Fruit fly (Drosophila melanogaster): ENCODE data around the gene Cpr72Ea.

Gene Cpr72Ea

dm6 chr3L:16356171-16356765 lies 6.1 kb upstream of the Cpr72Ea start (continued):
- TF ChIP-seq Max (GFP tag; optimal IDR thresholded peaks at IDR 0.05) (no peak), CG17829 (tag; optimal IDR thresholded peaks at IDR 0.05) (no peak), kay (GFP tag; optimal IDR thresholded peaks at IDR 0.05) (no peak), CG32767 (GFP tag; IDR thresholded peaks at IDR 0.05) (no peak), crol (GFP tag; IDR thresholded peaks at IDR 0.05) (no peak), dmrt11E (tag; optimal IDR thresholded peaks at IDR 0.05) (no peak), YL-1 (GFP tag; optimal IDR thresholded peaks at IDR 0.05) (no peak), CG8290 (GFP tag; optimal IDR thresholded peaks at IDR 0.05) (no peak), CG8290 (tag; optimal IDR thresholded peaks at IDR 0.05) (peak in 1 of 2 experiments; percentile 48), CG8765 (GFP tag; IDR thresholded peaks at IDR 0.05) (no peak), Pdp1 (GFP tag; optimal IDR thresholded peaks at IDR 0.05) (peak in 1 of 2 experiments; percentile 49), Side (GFP tag; optimal IDR thresholded peaks at IDR 0.05) (no peak), CG13894 (tag; optimal IDR thresholded peaks at IDR 0.05) (peak; percentile 97), Dbx (GFP tag; IDR thresholded peaks at IDR 0.05) (0 out of 3 replicates have a peak, but pooled peaks have one; percentile 15), sug (tag; optimal IDR thresholded peaks at IDR 0.05) (peak; percentile 99), nerfin-2 (GFP tag; IDR thresholded peaks at IDR 0.05; ENCODE audit: partially characterized antibody) (no peak), Oaz (GFP tag; IDR thresholded peaks at IDR 0.05) (no peak), CG15011 (GFP tag; optimal IDR thresholded peaks at IDR 0.05) (no peak), CG31388 (GFP tag; optimal IDR thresholded peaks at IDR 0.05) (no peak), tap (tag; optimal IDR thresholded peaks at IDR 0.05) (no peak), CG34376 (GFP tag; optimal IDR thresholded peaks at IDR 0.05) (peak; percentile 93), C15 (GFP tag; IDR thresholded peaks at IDR 0.05) (no peak), HmgD (GFP tag; optimal IDR thresholded peaks at IDR 0.05) (no peak), CG1024 (GFP tag; IDR thresholded peaks at IDR 0.05) (no peak), CG11695 (GFP tag; IDR thresholded peaks at IDR 0.05) (0 out of 3 replicates have a peak, but pooled peaks have one; percentile 24), Ravus (GFP tag; IDR thresholded peaks at IDR 0.05) (no peak), CG18599 (GFP tag; optimal IDR thresholded peaks at IDR 0.05) (no peak)

- TF ChIP-seq CG9797 (GFP tag; optimal IDR thresholded peaks at IDR 0.05) = no peak
- 0 out of 2 replicates have a peak, but pooled peaks have one; percentile 34 for TF ChIP-seq CG14441 (GFP tag; IDR thresholded peaks at IDR 0.05)
- no peak for TF ChIP-seq Drgx (GFP tag; IDR thresholded peaks at IDR 0.05)
- TF ChIP-seq HLHmδ (GFP tag; optimal IDR thresholded peaks at IDR 0.05) = no peak
- TF ChIP-seq zfh2 (GFP tag; optimal IDR thresholded peaks at IDR 0.05) = no peak
- TF ChIP-seq CG7556 (GFP tag; optimal IDR thresholded peaks at IDR 0.05) = no peak
- TF ChIP-seq tgo (GFP tag; IDR thresholded peaks at IDR 0.05) = no peak
- TF ChIP-seq Pdp1 (GFP tag; optimal IDR thresholded peaks at IDR 0.05) = peak in 1 of 2 experiments; percentile 90
Measured at dm6 chr3L:16357187-16357728, 5.1 kb upstream of the Cpr72Ea start.

- TF ChIP-seq gsb-n (tag; optimal IDR thresholded peaks at IDR 0.05) = no peak
- TF ChIP-seq sens (GFP tag) = peak; percentile 11
- no peak for TF ChIP-seq cwo (GFP tag; optimal IDR thresholded peaks at IDR 0.05)
- no peak for TF ChIP-seq MESR4 (GFP tag; optimal IDR thresholded peaks at IDR 0.05)
- TF ChIP-seq cato (GFP tag; optimal IDR thresholded peaks at IDR 0.05; ENCODE audit: borderline replicate concordance) = no peak
- TF ChIP-seq corto (GFP tag; optimal IDR thresholded peaks at IDR 0.05) = no peak
- peak; percentile 74 for TF ChIP-seq Med (GFP tag)
- peak; percentile 11 for TF ChIP-seq CG2120 (GFP tag; optimal IDR thresholded peaks at IDR 0.05)
- no peak for TF ChIP-seq CG30431 (GFP tag; optimal IDR thresholded peaks at IDR 0.05)
- TF ChIP-seq row (GFP tag; IDR thresholded peaks at IDR 0.05) = 0 out of 3 replicates have a peak, but pooled peaks have one; percentile 20
- no peak for TF ChIP-seq CG31365 (tag; optimal IDR thresholded peaks at IDR 0.05)
- TF ChIP-seq Taf1 (GFP tag; IDR thresholded peaks at IDR 0.05) = 0 out of 2 replicates have a peak, but pooled peaks have one; percentile 20
- TF ChIP-seq CG3065 (GFP tag; optimal IDR thresholded peaks at IDR 0.05) = no peak
Measured at dm6 chr3L:16357860-16358259, 4.5 kb upstream of the Cpr72Ea start.
